Fruit fly (Drosophila melanogaster): Measurements from ENCODE around the gene CG13795.
"Not testable (repeated sequence)": the region's sequence is repeated elsewhere in the genome, so short reads cannot be mapped to it uniquely, and the experiment has no call there.

The CG13795 gene

DNA sequence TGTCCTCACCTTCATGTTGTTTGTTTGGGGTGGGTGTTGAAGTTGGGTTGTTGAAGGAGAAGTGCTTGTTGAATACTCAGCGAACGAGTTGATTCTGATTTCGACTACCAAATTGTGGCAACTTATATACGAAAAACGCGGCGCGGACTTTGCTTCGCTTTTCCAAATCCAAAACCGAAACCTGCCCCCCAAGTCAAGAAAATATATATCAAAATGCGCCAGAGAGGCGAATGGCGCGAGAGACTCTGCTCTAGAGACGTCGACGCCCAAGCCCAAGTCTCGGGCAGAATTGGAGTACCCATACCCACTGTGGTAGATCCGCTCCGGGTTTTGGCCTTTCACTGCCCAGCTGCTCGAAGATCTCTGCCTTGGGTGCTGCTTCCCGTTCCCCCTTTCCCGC, 18.6 kb upstream of the CG13795 start, which contains the start of gene CG7214:
CG7214 (minus strand) TSS at position 101 of the 400 bp plus-strand sequence.
- TF ChIP-seq nom (GFP tag; optimal IDR thresholded peaks at IDR 0.05) (no peak), disco-r (GFP tag; optimal IDR thresholded peaks at IDR 0.05) (no peak), CG12236 (GFP tag; optimal IDR thresholded peaks at IDR 0.05) (no peak), Fer2 (tag; optimal IDR thresholded peaks at IDR 0.05) (no peak), CG15696 (tag; optimal IDR thresholded peaks at IDR 0.05) (no peak), luna (GFP tag; optimal IDR thresholded peaks at IDR 0.05) (no peak), CG6854 (GFP tag; optimal IDR thresholded peaks at IDR 0.05) (no peak), klu (GFP tag; IDR thresholded peaks at IDR 0.05) (no peak), sug (tag; optimal IDR thresholded peaks at IDR 0.05) (no peak), CG4404 (GFP tag; IDR thresholded peaks at IDR 0.05) (no peak), lmd (GFP tag; IDR thresholded peaks at IDR 0.05) (0 out of 2 replicates have a peak, but pooled peaks have one; percentile 9), Dref (GFP tag; IDR thresholded peaks at IDR 0.05) (0 out of 2 replicates have a peak, but pooled peaks have one; percentile 25), HLHmδ (GFP tag; optimal IDR thresholded peaks at IDR 0.05) (no peak)

DNA sequence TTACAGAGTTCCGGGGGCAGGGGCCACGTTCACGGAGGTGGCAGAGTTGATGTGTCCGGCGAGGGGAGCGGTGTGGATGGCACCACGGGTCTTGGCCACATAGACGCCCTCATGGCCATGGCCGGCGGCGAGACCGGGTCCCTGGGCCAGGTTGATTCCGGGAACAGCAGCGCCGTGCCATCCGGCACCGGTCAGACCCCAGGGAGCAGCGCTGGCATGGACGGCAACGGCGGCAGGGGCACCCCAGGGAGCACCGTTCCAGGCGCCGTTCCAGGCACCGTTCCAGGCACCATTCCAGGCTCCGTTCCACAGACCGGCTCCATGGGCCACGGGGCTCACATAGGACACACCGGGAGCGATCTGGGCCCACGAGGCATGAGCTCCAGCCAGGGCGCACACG, 18.1 kb upstream of the CG13795 start:
- TF ChIP-seq lmd (GFP tag; IDR thresholded peaks at IDR 0.05) (peak; percentile 13; the same call in 1 of the 2 replicates), CG4820 (GFP tag; optimal IDR thresholded peaks at IDR 0.05) (no peak), Dref (GFP tag; IDR thresholded peaks at IDR 0.05) (peak; percentile 24; the same call in 1 of the 2 replicates), B-H1 (GFP tag; IDR thresholded peaks at IDR 0.05) (no peak), ap (GFP tag; IDR thresholded peaks at IDR 0.05) (no peak), CG1529 (GFP tag; optimal IDR thresholded peaks at IDR 0.05) (no peak), CG6272 (GFP tag; IDR thresholded peaks at IDR 0.05) (0 out of 2 replicates have a peak, but pooled peaks have one; percentile 8), CG13775 (GFP tag; optimal IDR thresholded peaks at IDR 0.05) (no peak), CG9215 (GFP tag; IDR thresholded peaks at IDR 0.05) (no peak), Hr39 (optimal IDR thresholded peaks at IDR 0.05) (peak; percentile 73), CG11456 (GFP tag; IDR thresholded peaks at IDR 0.05) (0 out of 3 replicates have a peak, but pooled peaks have one; percentile 65), CG1602 (GFP tag; optimal IDR thresholded peaks at IDR 0.05) (no peak)

DNA sequence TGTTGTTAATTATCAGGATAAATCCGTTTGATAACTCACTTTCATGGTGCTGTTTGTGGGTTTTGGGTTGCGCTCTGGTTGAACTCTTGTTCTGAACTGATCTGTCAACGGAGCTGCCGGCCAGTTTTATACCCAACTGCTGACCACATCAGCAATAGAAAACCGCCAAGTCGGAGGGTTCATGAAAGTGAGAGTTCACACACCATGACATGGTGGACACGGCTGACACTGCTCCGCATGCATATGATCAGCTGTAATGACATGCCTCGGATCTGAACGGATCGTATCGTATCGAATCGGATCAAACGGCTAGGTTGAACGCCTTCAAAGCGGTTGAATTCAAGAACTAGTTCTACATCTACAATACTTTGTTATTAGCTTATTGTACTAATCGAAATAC, 15.3 kb upstream of the CG13795 start, which contains the start of gene Acp1:
Acp1 (minus strand) TSS at position 101 of the 400 bp plus-strand sequence.
- TF ChIP-seq CG8924 (tag; optimal IDR thresholded peaks at IDR 0.05): no peak
- TF ChIP-seq stwl (tag; optimal IDR thresholded peaks at IDR 0.05): no peak
- no peak for TF ChIP-seq gcm (GFP tag; optimal IDR thresholded peaks at IDR 0.05)
- no peak for TF ChIP-seq phol (tag; optimal IDR thresholded peaks at IDR 0.05)
- no peak for TF ChIP-seq CG34376 (GFP tag; optimal IDR thresholded peaks at IDR 0.05)
- TF ChIP-seq Fer1 (GFP tag; optimal IDR thresholded peaks at IDR 0.05): no peak
- no peak for TF ChIP-seq CG2875 (GFP tag; optimal IDR thresholded peaks at IDR 0.05)
- TF ChIP-seq gt (GFP tag; IDR thresholded peaks at IDR 0.05): no peak
- TF ChIP-seq nom (GFP tag; optimal IDR thresholded peaks at IDR 0.05): no peak
- no peak for TF ChIP-seq nerfin-1 (tag; optimal IDR thresholded peaks at IDR 0.05)
- no peak for TF ChIP-seq tio (GFP tag; optimal IDR thresholded peaks at IDR 0.05)
- TF ChIP-seq Dip2 (GFP tag; IDR thresholded peaks at IDR 0.05): no peak
- no peak for TF ChIP-seq CG6175 (GFP tag; IDR thresholded peaks at IDR 0.05)
- TF ChIP-seq Nf-YA (GFP tag; IDR thresholded peaks at IDR 0.05): no peak

DNA sequence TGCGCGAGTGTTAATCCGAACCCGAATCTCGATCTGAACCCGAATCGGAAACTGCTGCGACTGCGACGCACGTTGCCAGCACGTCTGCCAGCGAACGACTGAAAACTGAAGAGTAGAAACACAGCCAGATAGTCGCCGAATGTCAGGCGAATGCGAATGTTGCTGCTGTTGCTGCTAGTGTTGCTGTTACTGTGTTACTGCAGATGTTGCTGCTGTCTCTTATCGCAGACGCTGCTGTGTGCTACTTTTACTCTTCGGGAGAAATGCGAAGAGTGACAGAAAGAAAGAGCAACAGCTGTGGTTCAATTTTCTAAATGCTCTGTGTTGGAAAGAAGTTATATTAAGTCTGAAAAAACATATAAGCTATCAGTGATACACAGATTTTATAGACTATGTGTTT, 12.6 kb upstream of the CG13795 start, which contains the start of gene CG31904:
CG31904 (minus strand) TSS at position 101 of the 400 bp plus-strand sequence.
- TF ChIP-seq odd (GFP tag; optimal IDR thresholded peaks at IDR 0.05); br (optimal IDR thresholded peaks at IDR 0.05); Blimp-1 (GFP tag; optimal IDR thresholded peaks at IDR 0.05): not testable (repeated sequence)
